Worm (Caenorhabditis elegans) whole organism, L4/young adult: Measurements from ENCODE around the gene sqv-8.

Source experiments
- W03F9.2 ChIP-seq: fragments of 150-350 bp; optimal IDR thresholded peaks from 2 replicates; lab custom pipeline; 2014; ENCODE audit warnings: missing biosample characterization, missing genetic modification characterization
- him-1 ChIP-seq: sonication (generic microtip); optimal IDR thresholded peaks from 2 replicates; lab custom pipeline; 2016; ENCODE audit warnings: missing genotype, missing genetic modification reagents, missing genetic modification characterization, missing compliant biosample characterization

DNA sequence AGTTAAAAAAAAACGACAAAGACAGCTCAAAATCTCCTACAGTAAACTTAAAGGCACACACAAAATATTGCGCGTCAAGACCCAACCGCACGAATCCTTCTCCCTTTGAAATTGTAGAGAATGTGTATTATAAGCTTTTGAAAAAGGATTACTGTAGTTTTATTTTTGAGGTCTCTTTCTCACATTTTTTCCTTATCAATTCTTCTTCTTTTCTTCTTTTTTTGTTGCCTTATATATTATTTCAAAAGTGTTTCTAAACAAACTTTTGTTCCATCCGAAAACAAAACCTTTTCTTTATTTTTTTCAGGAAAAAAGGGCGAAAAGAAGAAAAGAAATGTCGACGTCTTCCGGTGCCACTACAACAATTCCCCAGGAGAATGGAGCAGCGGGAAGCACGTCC, 33.7 kb downstream of the sqv-8 start, which contains the start of gene ZK1320.13:
- TF ChIP-seq him-1 (tag; lab: Kevin White, UChicago) (no peak), W03F9.2 (tag; lab: Kevin White, UChicago) (no peak)
